Fruit fly (Drosophila melanogaster): ENCODE results near the gene CG31673.

The CG31673 gene

DNA sequence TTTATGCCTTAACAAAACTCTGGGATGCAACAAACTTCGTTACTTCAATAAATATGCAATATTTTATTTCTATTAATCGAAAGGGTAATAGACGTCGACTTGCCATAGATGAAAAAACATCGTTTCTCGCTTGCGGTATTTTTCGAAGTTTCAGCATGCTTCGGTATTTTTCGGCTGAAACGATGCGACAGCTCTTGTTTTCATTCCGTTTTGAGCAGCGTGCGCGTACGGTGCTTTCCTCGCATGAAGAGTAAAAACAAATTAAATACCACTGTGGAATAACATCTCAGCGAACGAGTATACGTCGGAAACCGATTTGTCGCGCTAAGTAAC lies 31.9 kb upstream of the CG31673 start, which contains the start of gene CG9328:
Gene CG9328 (plus strand): TSS at position 201 of the 333 bp plus-strand sequence.
- TF ChIP-seq Med (GFP tag) (peak; percentile 91), Sox100B (GFP tag; optimal IDR thresholded peaks at IDR 0.05) (no peak), D19B (GFP tag; optimal IDR thresholded peaks at IDR 0.05) (peak; percentile 1), sqz (GFP tag; optimal IDR thresholded peaks at IDR 0.05) (no peak), CG9437 (GFP tag; optimal IDR thresholded peaks at IDR 0.05) (peak; percentile 11), hkb (optimal IDR thresholded peaks at IDR 0.05) (no peak), hkb (GFP tag; IDR thresholded peaks at IDR 0.05) (peak; percentile 62), CG9609 (GFP tag; optimal IDR thresholded peaks at IDR 0.05) (no peak), CG34376 (GFP tag; optimal IDR thresholded peaks at IDR 0.05) (peak; percentile 40), Jarid2 (GFP tag; optimal IDR thresholded peaks at IDR 0.05) (peak; percentile 94), dm (GFP tag; optimal IDR thresholded peaks at IDR 0.05) (peak; percentile 55), fd96Cb (tag; optimal IDR thresholded peaks at IDR 0.05) (peak; percentile 17), CG11723 (GFP tag; optimal IDR thresholded peaks at IDR 0.05) (peak; percentile 6), CG12391 (tag; optimal IDR thresholded peaks at IDR 0.05) (peak; percentile 39), CG8290 (GFP tag; optimal IDR thresholded peaks at IDR 0.05) (no peak), CG8290 (tag; optimal IDR thresholded peaks at IDR 0.05) (peak in 1 of 2 experiments; percentile 85), CG7786 (GFP tag; optimal IDR thresholded peaks at IDR 0.05) (no peak), CrebB (tag; optimal IDR thresholded peaks at IDR 0.05) (peak; percentile 46), chif (GFP tag; optimal IDR thresholded peaks at IDR 0.05) (no peak), CG6791 (GFP tag; IDR thresholded peaks at IDR 0.05; ENCODE audit: partially characterized antibody) (peak; percentile 63; the same call in 2 of the 3 replicates), Xbp1 (GFP tag; optimal IDR thresholded peaks at IDR 0.05) (peak; percentile 36), HLH4C (GFP tag; IDR thresholded peaks at IDR 0.05; ENCODE audit: partially characterized antibody) (peak; percentile 44; the same call in 1 of the 3 replicates), Kr (GFP tag; optimal IDR thresholded peaks at IDR 0.05) (peak; percentile 36), bigmax (GFP tag; optimal IDR thresholded peaks at IDR 0.05) (peak; percentile 46), CG4328 (GFP tag; optimal IDR thresholded peaks at IDR 0.05) (no peak), H15 (GFP tag; IDR thresholded peaks at IDR 0.05) (no peak), Fer3 (tag; optimal IDR thresholded peaks at IDR 0.05) (peak; percentile 32), NC2β (GFP tag; optimal IDR thresholded peaks at IDR 0.05) (no peak), run (tag; optimal IDR thresholded peaks at IDR 0.05) (no peak), dimm (GFP tag; IDR thresholded peaks at IDR 0.05) (no peak), NFAT (GFP tag; IDR thresholded peaks at IDR 0.05) (peak; percentile 56), Poxn (GFP tag; IDR thresholded peaks at IDR 0.05) (no peak), jumu (GFP tag; optimal IDR thresholded peaks at IDR 0.05) (peak; percentile 14), Gug (GFP tag; IDR thresholded peaks at IDR 0.05) (no peak), CG8944 (GFP tag; optimal IDR thresholded peaks at IDR 0.05) (peak; percentile 7), Dfd (GFP tag; optimal IDR thresholded peaks at IDR 0.05) (no peak), HmgD (GFP tag; optimal IDR thresholded peaks at IDR 0.05) (no peak), CG11085 (GFP tag; IDR thresholded peaks at IDR 0.05) (no peak), Sox102F (GFP tag; optimal IDR thresholded peaks at IDR 0.05) (peak; percentile 19), CG13424 (tag; optimal IDR thresholded peaks at IDR 0.05) (peak; percentile 12), Adf1 (GFP tag; IDR thresholded peaks at IDR 0.05) (peak; percentile 47; the same call in 1 of the 2 replicates), scrt (GFP tag; optimal IDR thresholded peaks at IDR 0.05) (peak; percentile 27), MTF-1 (GFP tag; optimal IDR thresholded peaks at IDR 0.05; ENCODE audit: borderline replicate concordance) (peak; percentile 50), emc (GFP tag; optimal IDR thresholded peaks at IDR 0.05) (no peak), bcd (GFP tag; optimal IDR thresholded peaks at IDR 0.05) (peak; percentile 10), fd3F (GFP tag; optimal IDR thresholded peaks at IDR 0.05) (no peak), kni (GFP tag; optimal IDR thresholded peaks at IDR 0.05) (no peak), CG30020 (tag; optimal IDR thresholded peaks at IDR 0.05) (peak; percentile 0), CG4707 (GFP tag; optimal IDR thresholded peaks at IDR 0.05) (peak; percentile 39), cas (GFP tag; IDR thresholded peaks at IDR 0.05) (peak; percentile 37; the same call in 1 of the 2 replicates), zen (tag; optimal IDR thresholded peaks at IDR 0.05) (no peak), CG13624 (GFP tag; optimal IDR thresholded peaks at IDR 0.05) (no peak)

All from whole organism, embryonic.